Worm (Caenorhabditis elegans) whole organism, young adult: Measurements from ENCODE around the gene F36A4.4.

Source experiments
- C06A6.2 ChIP-seq: fragments of 200-800 bp; sonication (Bioruptor generic); conservative IDR thresholded peaks from 2 replicates; pipeline ENCODE4 v1.3.6; 2022; ENCODE audit warnings: missing genetic modification characterization, missing compliant biosample characterization
- C17E4.6 ChIP-seq: fragments of 200-800 bp; sonication (Bioruptor generic); IDR thresholded peaks from 2 replicates; pipeline ENCODE4 v1.3.6; 2022; ENCODE audit warnings: missing genetic modification reagents, missing genetic modification characterization, missing compliant biosample characterization
- F39B2.1 ChIP-seq: fragments of 200-800 bp; sonication (Bioruptor generic); IDR thresholded peaks from 2 replicates; pipeline ENCODE4 v1.3.6; 2022; ENCODE audit warnings: missing genetic modification reagents, missing genetic modification characterization, missing compliant biosample characterization
- F55B11.4 ChIP-seq: sonication (generic microtip); optimal IDR thresholded peaks from 2 replicates; lab custom pipeline; 2016; ENCODE audit warnings: missing compliant biosample characterization, missing genetic modification characterization, borderline replicate concordance; ENCODE audit not compliant: insufficient read depth
- F57C9.4 ChIP-seq: sonication (generic microtip); optimal IDR thresholded peaks from 2 replicates; lab custom pipeline; 2017; ENCODE audit warnings: mild to moderate bottlenecking, missing genetic modification characterization, missing compliant biosample characterization
- T07F8.4 ChIP-seq: sonication (generic microtip); optimal IDR thresholded peaks from 2 replicates; lab custom pipeline; 2016; ENCODE audit warnings: mild to moderate bottlenecking, missing genetic modification characterization, moderate library complexity, missing compliant biosample characterization
- Y79H2A.3 ChIP-seq: fragments of 200-800 bp; sonication (Bioruptor generic); conservative IDR thresholded peaks from 2 replicates; pipeline ENCODE4 v1.3.6; 2022; ENCODE audit warnings: missing genetic modification reagents, missing genetic modification characterization, missing compliant biosample characterization
- attf-3 ChIP-seq: fragments of 200-800 bp; sonication (Bioruptor generic); conservative IDR thresholded peaks from 2 replicates; pipeline ENCODE4 v1.3.6; 2022; ENCODE audit warnings: missing genetic modification reagents, missing genetic modification characterization, missing compliant biosample characterization
- attf-5 ChIP-seq: fragments of 200-800 bp; sonication (Bioruptor generic); optimal IDR thresholded peaks from 2 replicates; lab custom pipeline; 2018; ENCODE audit warnings: mild to moderate bottlenecking, missing genetic modification characterization, missing compliant biosample characterization
- bed-1 ChIP-seq: fragments of 200-800 bp; sonication (Bioruptor generic); IDR thresholded peaks from 2 replicates; pipeline ENCODE4 v1.3.6; 2022; ENCODE audit warnings: missing genetic modification reagents, missing genetic modification characterization, missing compliant biosample characterization
- ceh-40 ChIP-seq: fragments of 200-800 bp; sonication (Bioruptor generic); IDR thresholded peaks from 2 replicates; pipeline ENCODE4 v1.3.6; 2022; ENCODE audit warnings: missing genetic modification characterization, missing compliant biosample characterization
- ceh-58 ChIP-seq: fragments of 200-800 bp; sonication (Bioruptor generic); IDR thresholded peaks from 2 replicates; pipeline ENCODE4 v1.3.6; 2022; ENCODE audit warnings: missing genetic modification characterization, missing compliant biosample characterization
- ceh-91 ChIP-seq: fragments of 200-800 bp; sonication (Bioruptor generic); IDR thresholded peaks from 2 replicates; pipeline ENCODE4 v1.3.6; 2022; ENCODE audit warnings: missing genetic modification reagents, missing genetic modification characterization, missing compliant biosample characterization
- chd-7 ChIP-seq: sonication (generic microtip); optimal IDR thresholded peaks from 2 replicates; lab custom pipeline; 2016; ENCODE audit warnings: mild to moderate bottlenecking, missing genetic modification characterization, moderate library complexity, missing compliant biosample characterization
- dox-1 ChIP-seq: fragments of 200-800 bp; sonication (Bioruptor generic); IDR thresholded peaks from 2 replicates; pipeline ENCODE4 v1.3.6; 2022; ENCODE audit warnings: missing genetic modification reagents, missing genetic modification characterization, missing compliant biosample characterization
- dpff-1 ChIP-seq: sonication (generic microtip); optimal IDR thresholded peaks from 2 replicates; lab custom pipeline; 2017; ENCODE audit warnings: mild to moderate bottlenecking, missing genetic modification characterization, missing compliant biosample characterization
- egl-44 ChIP-seq: fragments of 200-800 bp; sonication (Bioruptor generic); IDR thresholded peaks from 2 replicates; pipeline ENCODE4 v1.3.6; 2022; ENCODE audit warnings: missing genetic modification reagents, missing genetic modification characterization, missing compliant biosample characterization
- egrh-3 ChIP-seq: fragments of 200-800 bp; sonication (Bioruptor generic); IDR thresholded peaks from 2 replicates; pipeline ENCODE4 v1.3.6; 2022; ENCODE audit warnings: missing genetic modification reagents, missing genetic modification characterization, missing compliant biosample characterization
- ekl-4 ChIP-seq: fragments of 200-800 bp; sonication (Bioruptor generic); IDR thresholded peaks from 2 replicates; pipeline ENCODE4 v1.3.6; 2022; ENCODE audit warnings: missing genetic modification reagents, missing genetic modification characterization, missing compliant biosample characterization
- ets-4 ChIP-seq: fragments of 200-800 bp; sonication (Bioruptor generic); optimal IDR thresholded peaks from 2 replicates; lab custom pipeline; 2018; ENCODE audit warnings: mild to moderate bottlenecking, missing genetic modification characterization, missing compliant biosample characterization
- hlh-12 ChIP-seq: sonication (generic microtip); optimal IDR thresholded peaks from 2 replicates; lab custom pipeline; 2016; ENCODE audit warnings: missing genetic modification characterization, missing compliant biosample characterization
- hmg-1.2 ChIP-seq: fragments of 200-800 bp; sonication (Bioruptor generic); IDR thresholded peaks from 2 replicates; pipeline ENCODE4 v1.3.6; 2022; ENCODE audit warnings: missing genetic modification reagents, missing genetic modification characterization, missing compliant biosample characterization
- lag-1 ChIP-seq: fragments of 200-800 bp; sonication (Bioruptor generic); IDR thresholded peaks from 2 replicates; pipeline ENCODE4 v1.3.6; 2022; ENCODE audit warnings: missing genetic modification reagents, missing genetic modification characterization, missing compliant biosample characterization
- lin-35 ChIP-seq, 3 experiments: fragments of 150-350 bp in 2 of 3; sonication (generic microtip) in 1 of 3; optimal IDR thresholded peaks; 2 replicates each; lab custom pipeline; 2014 to 2018; ENCODE audit warnings: missing biosample characterization in 3 of 3, missing genetic modification characterization in 3 of 3, missing genetic modification reagents in 3 of 3
- lin-40 ChIP-seq: sonication (generic microtip); optimal IDR thresholded peaks from 2 replicates; lab custom pipeline; 2016; ENCODE audit warnings: missing genetic modification characterization, mild to moderate bottlenecking, missing compliant biosample characterization, missing genotype, missing genetic modification reagents
- lin-54 ChIP-seq: fragments of 200-800 bp; sonication (Bioruptor generic); optimal IDR thresholded peaks from 2 replicates; lab custom pipeline; 2018; ENCODE audit warnings: mild to moderate bottlenecking, missing genetic modification characterization, missing compliant biosample characterization
- madf-10 ChIP-seq: sonication (generic microtip); optimal IDR thresholded peaks from 2 replicates; lab custom pipeline; 2016; ENCODE audit warnings: mild to moderate bottlenecking, missing genetic modification characterization, missing compliant biosample characterization
- madf-3 ChIP-seq: fragments of 200-800 bp; sonication (Bioruptor generic); IDR thresholded peaks from 2 replicates; pipeline ENCODE4 v1.3.6; 2022; ENCODE audit warnings: missing genetic modification reagents, missing genetic modification characterization, missing compliant biosample characterization
- nfya-2 ChIP-seq: fragments of 200-800 bp; sonication (Bioruptor generic); IDR thresholded peaks from 2 replicates; pipeline ENCODE4 v1.3.6; 2022; ENCODE audit warnings: missing genetic modification reagents, missing genetic modification characterization, missing compliant biosample characterization
- nhr-27 ChIP-seq: fragments of 200-800 bp; sonication (Bioruptor generic); optimal IDR thresholded peaks from 2 replicates; lab custom pipeline; 2018; ENCODE audit warnings: mild to moderate bottlenecking, missing genetic modification characterization, moderate library complexity, missing compliant biosample characterization
- nhr-80 ChIP-seq: sonication (generic microtip); optimal IDR thresholded peaks from 2 replicates; lab custom pipeline; 2016; ENCODE audit warnings: missing genetic modification characterization, missing compliant biosample characterization
- rec-8 ChIP-seq, 2 experiments: sonication (generic microtip); optimal IDR thresholded peaks; 2 replicates each; lab custom pipeline; 2016; ENCODE audit warnings: mild to moderate bottlenecking in 2 of 2, missing genetic modification characterization in 2 of 2, missing genetic modification reagents in 2 of 2, missing genotype in 2 of 2, missing biosample characterization in 1 of 2, missing compliant biosample characterization in 1 of 2, moderate library complexity in 1 of 2
- snpc-3.4 ChIP-seq: sonication (generic microtip); optimal IDR thresholded peaks from 2 replicates; lab custom pipeline; 2017; ENCODE audit warnings: missing genetic modification characterization, mild to moderate bottlenecking, missing compliant biosample characterization, antibody characterized with exemption, moderate library complexity, missing genotype, missing genetic modification reagents
- somi-1 ChIP-seq: fragments of 200-800 bp; sonication (Bioruptor generic); optimal IDR thresholded peaks from 2 replicates; lab custom pipeline; 2018; ENCODE audit warnings: mild to moderate bottlenecking, missing genetic modification characterization, missing compliant biosample characterization
- sptf-2 ChIP-seq: fragments of 200-800 bp; sonication (Bioruptor generic); optimal IDR thresholded peaks from 2 replicates; lab custom pipeline; 2018; ENCODE audit warnings: mild to moderate bottlenecking, missing genetic modification characterization, missing compliant biosample characterization
- unc-130 ChIP-seq: sonication (generic microtip); optimal IDR thresholded peaks from 2 replicates; lab custom pipeline; 2016; ENCODE audit warnings: missing genetic modification reagents, missing genetic modification characterization, missing compliant biosample characterization
- xnd-1 ChIP-seq: sonication (generic microtip); optimal IDR thresholded peaks from 2 replicates; lab custom pipeline; 2016; ENCODE audit warnings: missing genotype, missing genetic modification reagents, missing genetic modification characterization, missing compliant biosample characterization
- zfh-2 ChIP-seq: fragments of 200-800 bp; sonication (Bioruptor generic); conservative IDR thresholded peaks from 2 replicates; pipeline ENCODE4 v1.3.6; 2022; ENCODE audit warnings: missing genetic modification reagents, missing genetic modification characterization, missing compliant biosample characterization
- zim-3 ChIP-seq: sonication (generic microtip); optimal IDR thresholded peaks from 2 replicates; lab custom pipeline; 2017; ENCODE audit warnings: mild to moderate bottlenecking, missing genetic modification characterization, moderate library complexity, missing compliant biosample characterization
- ztf-18 ChIP-seq: sonication (generic microtip); optimal IDR thresholded peaks from 2 replicates; lab custom pipeline; 2016; ENCODE audit warnings: missing genotype, mild to moderate bottlenecking, missing genetic modification characterization, missing compliant biosample characterization
- ztf-22 ChIP-seq: fragments of 200-800 bp; sonication (Bioruptor generic); optimal IDR thresholded peaks from 2 replicates; lab custom pipeline; 2018; ENCODE audit warnings: mild to moderate bottlenecking, missing genetic modification characterization, moderate library complexity, missing compliant biosample characterization
- ztf-3 ChIP-seq: fragments of 200-800 bp; sonication (Bioruptor generic); optimal IDR thresholded peaks from 2 replicates; lab custom pipeline; 2018; ENCODE audit warnings: mild to moderate bottlenecking, missing genetic modification characterization, missing compliant biosample characterization

Gene F36A4.4

ce11 chrIV:4254989-4255582, 12.3 kb upstream of the F36A4.4 start:
- no peak for TF ChIP-seq lin-35 (GFP tag; optimal IDR thresholded peaks at IDR 0.05; lab: Kevin White, UChicago)
- no peak for TF ChIP-seq ceh-40 (GFP tag; lab: Robert Waterston, UW)
- TF ChIP-seq zfh-2 (GFP tag; lab: Robert Waterston, UW), result peak; percentile 67
- TF ChIP-seq hmg-1.2, result no peak
- TF ChIP-seq sptf-2 (GFP tag; lab: Kevin White, UChicago), result peak; percentile 16
- TF ChIP-seq egrh-3, result peak; percentile 54; the same call in 1 of the 2 replicates

DNA sequence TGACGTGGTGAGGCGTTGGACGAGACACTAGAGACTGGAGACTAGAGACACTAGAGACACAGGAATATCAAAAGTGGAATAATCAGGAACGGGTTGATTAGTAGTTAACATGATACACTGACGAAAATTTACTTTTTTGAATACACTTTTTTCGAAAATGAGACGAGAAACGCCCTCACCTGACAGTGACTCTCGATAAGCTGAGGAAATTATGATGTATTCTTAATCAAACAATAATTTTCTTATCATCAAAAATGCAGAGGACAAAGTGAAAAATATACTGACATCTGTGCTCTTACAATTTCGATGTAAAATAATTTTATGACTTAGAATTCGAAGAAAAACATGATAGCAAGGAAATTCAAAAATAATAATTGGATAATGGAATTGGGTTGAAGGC, 8.0 kb upstream of the F36A4.4 start:
- no peak for TF ChIP-seq egrh-3
- no peak for TF ChIP-seq F57C9.4
- 0 out of 2 replicates have a peak, but pooled peaks have one; percentile 40 for TF ChIP-seq dox-1 (GFP tag; lab: Robert Waterston, UW)
- TF ChIP-seq lin-54 (GFP tag; lab: Kevin White, UChicago), result no peak
- peak; percentile 45 for TF ChIP-seq nhr-80 (tag; lab: Kevin White, UChicago)

ce11 chrIV:4262993-4263392, 4.4 kb upstream of the F36A4.4 start, which contains the start of gene col-33:
TSS of gene col-33 (plus strand) at chrIV:4263293.
- TF ChIP-seq ztf-22 (no peak), T07F8.4 (tag; lab: Kevin White, UChicago) (no peak), lag-1 (no peak), dpff-1 (no peak), madf-10 (no peak), somi-1 (GFP tag; lab: Kevin White, UChicago) (no peak), ekl-4 (GFP tag; lab: Robert Waterston, UW) (no peak)

- TF ChIP-seq unc-130 (GFP tag; lab: Kevin White, UChicago) (no peak), madf-3 (GFP tag; lab: Robert Waterston, UW) (no peak), madf-10 (no peak), rec-8 (tag; optimal IDR thresholded peaks at IDR 0.05; lab: Kevin White, UChicago) (no peak), F55B11.4 (tag; lab: Kevin White, UChicago) (no peak), ets-4 (GFP tag; lab: Kevin White, UChicago) (no peak), egrh-3 (peak; percentile 97), lin-40 (tag; lab: Kevin White, UChicago) (no peak), zfh-2 (GFP tag; lab: Robert Waterston, UW) (peak; percentile 96), ceh-91 (GFP tag; lab: Robert Waterston, UW) (no peak), Y79H2A.3 (GFP tag; lab: Robert Waterston, UW) (no peak), xnd-1 (tag; lab: Kevin White, UChicago) (no peak), chd-7 (tag; lab: Kevin White, UChicago) (no peak), ztf-3 (GFP tag; lab: Kevin White, UChicago) (no peak), attf-3 (GFP tag; lab: Robert Waterston, UW) (0 out of 2 replicates have a peak, but pooled peaks have one; percentile 1)
These were observed 2.8 kb upstream of the F36A4.4 start for ce11 chrIV:4264649-4265048.

ce11 chrIV:4265224-4265623, 2.2 kb upstream of the F36A4.4 start, which contains the start of gene F36A4.5:
TSS of gene F36A4.5 (plus strand) at chrIV:4265524.
- TF ChIP-seq xnd-1 (tag; lab: Kevin White, UChicago), result no peak
- TF ChIP-seq ztf-18, result no peak
- TF ChIP-seq Y79H2A.3 (GFP tag; lab: Robert Waterston, UW), result no peak
- TF ChIP-seq snpc-3.4 (tag; lab: Kevin White, UChicago), result no peak
- TF ChIP-seq egrh-3, result no peak
- TF ChIP-seq nhr-27, result no peak
- TF ChIP-seq egl-44, result no peak
- no peak for TF ChIP-seq C06A6.2 (GFP tag; lab: Robert Waterston, UW)
- no peak for TF ChIP-seq lin-35 (GFP tag; optimal IDR thresholded peaks at IDR 0.05; lab: Kevin White, UChicago)
- no peak for TF ChIP-seq bed-1 (GFP tag; lab: Robert Waterston, UW)
- TF ChIP-seq ceh-58 (GFP tag; lab: Robert Waterston, UW), result no peak
- TF ChIP-seq ets-4 (GFP tag; lab: Kevin White, UChicago), result no peak
- no peak for TF ChIP-seq nfya-2 (GFP tag; lab: Robert Waterston, UW)
- TF ChIP-seq F39B2.1 (GFP tag; lab: Robert Waterston, UW), result no peak
- TF ChIP-seq hlh-12, result no peak
- no peak for TF ChIP-seq C17E4.6 (GFP tag; lab: Robert Waterston, UW)
- TF ChIP-seq zim-3 (tag; lab: Kevin White, UChicago), result no peak
- TF ChIP-seq attf-5 (GFP tag; lab: Kevin White, UChicago), result no peak
